Worm (Caenorhabditis elegans): Measurements from ENCODE around the gene phy-3.

The phy-3 gene

ce11 chrV:16832865-16833264 lies at the start of gene phy-3:
TSS of gene phy-3 (plus strand) at chrV:16833165.
- TF ChIP-seq dao-5 (tag; optimal IDR thresholded peaks at IDR 0.05) = no peak
- TF ChIP-seq W03F9.2 (tag; optimal IDR thresholded peaks at IDR 0.05) = no peak
- no peak for TF ChIP-seq him-1 (tag; optimal IDR thresholded peaks at IDR 0.05)

- TF ChIP-seq dao-5 (tag; optimal IDR thresholded peaks at IDR 0.05) (no peak), W03F9.2 (tag; optimal IDR thresholded peaks at IDR 0.05) (no peak), him-1 (tag; optimal IDR thresholded peaks at IDR 0.05) (no peak)
These were observed 48.2 kb upstream of the phy-3 start for ce11 chrV:16784806-16785205.

ce11 chrV:16786012-16786411 lies 47.0 kb upstream of the phy-3 start:
- TF ChIP-seq him-1 (tag; optimal IDR thresholded peaks at IDR 0.05) = no peak
- no peak for TF ChIP-seq W03F9.2 (tag; optimal IDR thresholded peaks at IDR 0.05)
- no peak for TF ChIP-seq dao-5 (tag; optimal IDR thresholded peaks at IDR 0.05)

- no peak for TF ChIP-seq W03F9.2 (tag; optimal IDR thresholded peaks at IDR 0.05)
- TF ChIP-seq him-1 (tag; optimal IDR thresholded peaks at IDR 0.05) = no peak
- TF ChIP-seq dao-5 (tag; optimal IDR thresholded peaks at IDR 0.05) = no peak
These were observed 44.0 kb upstream of the phy-3 start, which contains the start of gene immt-2 for ce11 chrV:16788967-16789366. TSS of gene immt-2 (plus strand) at chrV:16789267.

- TF ChIP-seq dao-5 (tag; optimal IDR thresholded peaks at IDR 0.05) (no peak), him-1 (tag; optimal IDR thresholded peaks at IDR 0.05) (no peak), W03F9.2 (tag; optimal IDR thresholded peaks at IDR 0.05) (no peak)
These were observed 40.2 kb upstream of the phy-3 start for ce11 chrV:16792717-16793116.

- no peak for TF ChIP-seq dao-5 (tag; optimal IDR thresholded peaks at IDR 0.05)
- TF ChIP-seq him-1 (tag; optimal IDR thresholded peaks at IDR 0.05) = no peak
- no peak for TF ChIP-seq W03F9.2 (tag; optimal IDR thresholded peaks at IDR 0.05)
These were observed 39.7 kb upstream of the phy-3 start for ce11 chrV:16793312-16793711.

ce11 chrV:16794079-16794478 lies 38.9 kb upstream of the phy-3 start:
- TF ChIP-seq W03F9.2 (tag; optimal IDR thresholded peaks at IDR 0.05) (no peak), him-1 (tag; optimal IDR thresholded peaks at IDR 0.05) (no peak), dao-5 (tag; optimal IDR thresholded peaks at IDR 0.05) (no peak)

ce11 chrV:16794828-16795354 lies 38.1 kb upstream of the phy-3 start, which contains the start of the genes ctps-1 and pus-1:
TSS of gene ctps-1 (plus strand) at chrV:16794878.
TSS of gene pus-1 (minus strand) at chrV:16794952.
- TF ChIP-seq W03F9.2 (tag; optimal IDR thresholded peaks at IDR 0.05) (peak; percentile 59), him-1 (tag; optimal IDR thresholded peaks at IDR 0.05) (no peak)

- TF ChIP-seq dao-5 (tag; optimal IDR thresholded peaks at IDR 0.05) = no peak
- TF ChIP-seq him-1 (tag; optimal IDR thresholded peaks at IDR 0.05) = no peak
- TF ChIP-seq W03F9.2 (tag; optimal IDR thresholded peaks at IDR 0.05) = no peak
These were observed 32.5 kb upstream of the phy-3 start for ce11 chrV:16800484-16800883.

- no peak for TF ChIP-seq him-1 (tag; optimal IDR thresholded peaks at IDR 0.05)
- no peak for TF ChIP-seq W03F9.2 (tag; optimal IDR thresholded peaks at IDR 0.05)
- no peak for TF ChIP-seq dao-5 (tag; optimal IDR thresholded peaks at IDR 0.05)
These were observed 30.4 kb upstream of the phy-3 start, which contains the start of gene cand-1 for ce11 chrV:16802572-16802971. TSS of gene cand-1 (plus strand) at chrV:16802872.

- TF ChIP-seq dao-5 (tag; optimal IDR thresholded peaks at IDR 0.05) (no peak), him-1 (tag; optimal IDR thresholded peaks at IDR 0.05) (no peak), W03F9.2 (tag; optimal IDR thresholded peaks at IDR 0.05) (no peak)
These were observed 28.2 kb upstream of the phy-3 start for ce11 chrV:16804795-16805194.

- TF ChIP-seq dao-5 (tag; optimal IDR thresholded peaks at IDR 0.05) (no peak), W03F9.2 (tag; optimal IDR thresholded peaks at IDR 0.05) (no peak), him-1 (tag; optimal IDR thresholded peaks at IDR 0.05) (no peak)
These were observed 24.8 kb upstream of the phy-3 start for ce11 chrV:16808168-16808567.

ce11 chrV:16811841-16812240 lies 21.1 kb upstream of the phy-3 start:
- TF ChIP-seq W03F9.2 (tag; optimal IDR thresholded peaks at IDR 0.05) (no peak), him-1 (tag; optimal IDR thresholded peaks at IDR 0.05) (no peak), dao-5 (tag; optimal IDR thresholded peaks at IDR 0.05) (no peak)

- TF ChIP-seq W03F9.2 (tag; optimal IDR thresholded peaks at IDR 0.05) = no peak
These were observed 20.6 kb upstream of the phy-3 start for ce11 chrV:16812371-16812770.

ce11 chrV:16814541-16815207 lies 18.3 kb upstream of the phy-3 start:
- TF ChIP-seq dao-5 (tag; optimal IDR thresholded peaks at IDR 0.05) = no peak
- no peak for TF ChIP-seq W03F9.2 (tag; optimal IDR thresholded peaks at IDR 0.05)
- TF ChIP-seq him-1 (tag; optimal IDR thresholded peaks at IDR 0.05) = no peak

All from whole organism, L4/young adult.